Worm (Caenorhabditis elegans): ENCODE data around the gene frpr-18.

DNA sequence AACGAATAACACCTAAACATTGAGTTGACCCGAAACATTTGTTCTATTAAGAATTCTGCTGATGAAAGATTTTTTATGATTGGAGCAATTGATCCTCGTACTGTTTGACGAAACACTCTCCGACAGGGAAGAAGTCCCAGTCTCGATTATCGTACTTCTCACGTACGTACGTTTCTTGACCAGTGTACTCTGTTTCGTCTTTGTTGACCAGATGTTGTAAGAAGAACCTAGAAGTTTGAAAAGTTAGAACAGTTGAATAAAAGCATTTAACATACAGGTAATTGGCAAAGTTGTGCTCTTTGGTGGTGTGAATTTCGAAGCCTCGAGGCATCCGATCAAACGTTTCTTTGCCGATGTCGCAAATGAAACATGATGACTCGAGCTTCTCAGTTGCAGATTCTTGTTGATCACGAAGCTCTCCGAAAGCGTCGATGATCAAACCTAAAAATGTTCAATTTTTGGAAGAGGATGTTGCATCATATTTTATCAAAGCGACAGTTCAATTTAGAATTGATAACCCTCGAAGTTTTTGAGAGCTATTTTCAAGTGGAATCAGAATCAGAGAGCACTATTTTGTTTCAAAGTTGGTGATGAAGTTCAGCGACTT is 31.9 kb downstream of the frpr-18 start:
- TF ChIP-seq F37B4.10 (GFP tag; IDR thresholded peaks at IDR 0.05) (no peak), ZK185.1 (tag; optimal IDR thresholded peaks at IDR 0.05; ENCODE audit: poor library complexity, severe bottlenecking) (no peak), snpc-4 (GFP tag; optimal IDR thresholded peaks at IDR 0.05) (no peak), snpc-4 (tag; optimal IDR thresholded peaks at IDR 0.05) (no peak), T26A5.8 (tag; optimal IDR thresholded peaks at IDR 0.05) (no peak), nhr-27 (tag; optimal IDR thresholded peaks at IDR 0.05) (no peak), mcd-1 (GFP tag; IDR thresholded peaks at IDR 0.05) (no peak), ets-4 (GFP tag; optimal IDR thresholded peaks at IDR 0.05) (no peak), snpc-3.4 (tag; optimal IDR thresholded peaks at IDR 0.05) (no peak), snpc-1.1 (tag; optimal IDR thresholded peaks at IDR 0.05; ENCODE audit: insufficient read depth) (no peak), ztf-22 (GFP tag; optimal IDR thresholded peaks at IDR 0.05) (no peak)
